Fruit fly (Drosophila melanogaster): ENCODE data around the gene sv.

DNA sequence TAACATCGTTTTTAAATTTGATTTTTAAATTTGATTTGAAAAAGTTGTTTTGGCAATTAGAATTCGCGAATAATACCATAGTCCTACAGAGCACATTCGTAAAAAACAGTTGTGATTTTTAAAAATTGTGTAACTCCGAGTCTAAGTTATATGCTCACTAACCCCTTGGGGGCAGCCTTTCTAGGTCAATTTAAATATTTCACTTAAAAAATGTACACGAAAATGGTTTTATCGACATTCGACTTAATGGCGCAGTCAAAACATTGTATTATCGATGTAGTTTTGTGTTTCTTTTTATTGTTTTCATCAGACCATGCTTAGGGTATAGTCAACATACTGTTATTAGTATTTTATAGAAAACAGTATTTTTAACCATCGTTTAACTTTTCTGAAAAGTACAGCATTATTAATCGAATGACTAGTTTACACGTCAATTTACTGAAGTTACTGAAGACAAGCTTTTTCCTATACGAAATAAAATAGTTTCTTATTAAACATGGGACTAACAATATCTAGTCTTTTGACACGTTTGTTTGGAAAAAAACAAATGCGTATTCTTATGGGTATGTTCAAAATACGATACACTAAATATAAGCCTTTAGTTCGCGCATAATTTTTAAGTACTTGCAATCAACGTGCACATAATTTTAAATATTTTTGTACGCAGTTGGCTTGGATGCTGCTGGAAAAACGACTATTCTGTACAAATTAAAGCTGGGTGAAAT is 35.3 kb downstream of the sv start, which contains the start of gene Arf4:
- TF ChIP-seq EcR (GFP tag; optimal IDR thresholded peaks at IDR 0.05) (no peak), usp (GFP tag; optimal IDR thresholded peaks at IDR 0.05) (no peak), psq (optimal IDR thresholded peaks at IDR 0.05) (no peak), Dll (optimal IDR thresholded peaks at IDR 0.05) (no peak), CG8478 (optimal IDR thresholded peaks at IDR 0.05) (no peak)

Data from whole organism.